Fruit fly (Drosophila melanogaster) whole organism, embryonic: ENCODE results near the gene CG14442.

Source experiments
- Asciz ChIP-seq: fragments of 200-800 bp; sonication (Bioruptor generic); optimal IDR thresholded peaks from 2 replicates; lab custom pipeline; 2017; ENCODE audit warnings: missing biosample characterization, mild to moderate bottlenecking, missing genetic modification characterization, missing genetic modification reagents
- CG10431 ChIP-seq: fragments of 200-800 bp; sonication (Bioruptor generic); optimal IDR thresholded peaks from 3 replicates; lab custom pipeline; 2018; ENCODE audit warnings: missing biosample characterization, mild to moderate bottlenecking, missing genetic modification characterization
- CG1602 ChIP-seq: fragments of 200-800 bp; sonication (Bioruptor generic); optimal IDR thresholded peaks from 3 replicates; lab custom pipeline; 2016; ENCODE audit warnings: missing biosample characterization, missing genetic modification characterization
- CG18619 ChIP-seq: fragments of 200-800 bp; sonication (Bioruptor generic); optimal IDR thresholded peaks from 3 replicates; lab custom pipeline; 2017; ENCODE audit warnings: missing biosample characterization, mild to moderate bottlenecking, missing genetic modification characterization
- CG4404 ChIP-seq: fragments of 200-800 bp; sonication (Bioruptor generic); IDR thresholded peaks from 2 replicates; pipeline ENCODE4 v1.3.6; 2022; ENCODE audit warnings: missing biosample characterization, missing genetic modification characterization
- Dip2 ChIP-seq: fragments of 200-800 bp; sonication (Bioruptor generic); IDR thresholded peaks from 2 replicates; pipeline ENCODE4 v1.3.6; 2022; ENCODE audit warnings: missing biosample characterization, missing genetic modification characterization
- Sox102F ChIP-seq: fragments of 200-800 bp; sonication (Bioruptor generic); optimal IDR thresholded peaks from 2 replicates; lab custom pipeline; 2018; ENCODE audit warnings: missing biosample characterization, mild to moderate bottlenecking, missing genetic modification characterization, moderate library complexity
- bab2 ChIP-seq: fragments of 200-800 bp; sonication (Bioruptor generic); optimal IDR thresholded peaks from 2 replicates; lab custom pipeline; 2016; ENCODE audit warnings: missing biosample characterization, missing genetic modification characterization
- sens ChIP-seq: fragments of 200-800 bp; sonication (Bioruptor generic); peaks from one replicate; lab custom pipeline; 2016; ENCODE audit warnings: missing biosample characterization, missing genetic modification characterization
- sim ChIP-seq: fragments of 200-800 bp; sonication (Bioruptor generic); IDR thresholded peaks from 2 replicates; pipeline ENCODE4 v1.3.6; 2022; ENCODE audit warnings: missing biosample characterization, missing genetic modification characterization
- zfh1 ChIP-seq: fragments of 200-800 bp; sonication (Bioruptor generic); IDR thresholded peaks from 3 replicates; pipeline ENCODE4 v1.3.6; 2022; ENCODE audit warnings: missing biosample characterization, missing genetic modification characterization

dm6 chrX:6705890-6706289 is 11.1 kb upstream of the CG14442 start:
- TF ChIP-seq CG10431 (GFP tag; lab: Kevin White, UChicago) (no peak), Sox102F (GFP tag; lab: Kevin White, UChicago) (no peak), sens (GFP tag; lab: Kevin White, UChicago) (peak; percentile 23), bab2 (GFP tag; lab: Kevin White, UChicago) (no peak), sim (GFP tag; lab: Robert Waterston, UW) (no peak), CG1602 (GFP tag; lab: Kevin White, UChicago) (no peak), CG4404 (GFP tag; lab: Robert Waterston, UW) (no peak), Dip2 (GFP tag; lab: Robert Waterston, UW) (no peak), zfh1 (no peak), CG18619 (no peak), Asciz (no peak)
